Worm (Caenorhabditis elegans) whole organism, L4 larva: ENCODE measurements around the gene ttr-48.
A peak's percentile ranks its signal among the peaks of the same experiment; 100 is the strongest.

ENCODE experiments used
- D1046.2 ChIP-seq: fragments of 200-800 bp; sonication (Bioruptor generic); IDR thresholded peaks from 2 replicates; pipeline ENCODE4 v1.3.6; 2022; ENCODE audit warnings: missing genetic modification characterization, missing compliant biosample characterization
- F26F4.8 ChIP-seq: fragments of 200-800 bp; sonication (Bioruptor generic); conservative IDR thresholded peaks from 2 replicates; pipeline ENCODE4 v1.3.6; 2022; ENCODE audit warnings: missing genetic modification characterization, missing compliant biosample characterization
- F37D6.2 ChIP-seq: sonication (generic microtip); optimal IDR thresholded peaks from 2 replicates; lab custom pipeline; 2016; ENCODE audit warnings: mild to moderate bottlenecking, missing genetic modification characterization, missing compliant biosample characterization
- R02D3.7 ChIP-seq: fragments of 150-350 bp; sonication (generic microtip); optimal IDR thresholded peaks from 3 replicates; lab custom pipeline; 2014; ENCODE audit warnings: missing biosample characterization, missing genetic modification characterization
- Y48G9A.11 ChIP-seq: fragments of 200-800 bp; sonication (Bioruptor generic); IDR thresholded peaks from 2 replicates; pipeline ENCODE4 v1.3.6; 2022; ENCODE audit warnings: missing genetic modification reagents, missing genetic modification characterization, missing compliant biosample characterization
- aha-1 ChIP-seq: fragments of 150-350 bp; peaks from one replicate; lab custom pipeline; 2014; ENCODE audit warnings: missing biosample characterization, missing genetic modification characterization
- arid-1 ChIP-seq: fragments of 200-800 bp; sonication (Bioruptor generic); conservative IDR thresholded peaks from 2 replicates; pipeline ENCODE4 v1.3.6; 2022; ENCODE audit warnings: missing genetic modification reagents, missing genetic modification characterization, missing compliant biosample characterization
- ceh-20 ChIP-seq: fragments of 200-800 bp; sonication (Bioruptor generic); IDR thresholded peaks from 2 replicates; pipeline ENCODE4 v1.3.6; 2022; ENCODE audit warnings: missing genetic modification reagents, missing genetic modification characterization, missing compliant biosample characterization
- ceh-28 ChIP-seq: fragments of 150-350 bp; optimal IDR thresholded peaks from 2 replicates; lab custom pipeline; 2014; ENCODE audit warnings: missing biosample characterization, missing genetic modification reagents, missing genetic modification characterization
- ceh-44 ChIP-seq: fragments of 200-800 bp; sonication (Bioruptor generic); IDR thresholded peaks from 2 replicates; pipeline ENCODE4 v1.3.6; 2022; ENCODE audit warnings: missing genetic modification reagents, missing genetic modification characterization, missing compliant biosample characterization
- ceh-82 ChIP-seq: sonication (generic microtip); optimal IDR thresholded peaks from 2 replicates; lab custom pipeline; 2017; ENCODE audit warnings: missing biosample characterization, missing genetic modification characterization
- ctbp-1 ChIP-seq: fragments of 200-800 bp; sonication (Bioruptor generic); IDR thresholded peaks from 2 replicates; pipeline ENCODE4 v1.3.6; 2022; ENCODE audit warnings: missing genetic modification reagents, missing genetic modification characterization, missing compliant biosample characterization
- daf-16 ChIP-seq, 3 experiments: sonication (generic microtip); optimal IDR thresholded peaks; 2 replicates each; lab custom pipeline; 2016 to 2017; ENCODE audit warnings: missing genetic modification characterization in 3 of 3, missing genetic modification reagents in 3 of 3, mild to moderate bottlenecking in 2 of 3, missing compliant biosample characterization in 2 of 3, missing biosample characterization in 1 of 3, moderate library complexity in 1 of 3
- daf-19 ChIP-seq: fragments of 200-800 bp; sonication (Bioruptor generic); conservative IDR thresholded peaks from 2 replicates; pipeline ENCODE4 v1.3.6; 2022; ENCODE audit warnings: missing genetic modification characterization, missing compliant biosample characterization
- dmd-6 ChIP-seq: fragments of 200-800 bp; sonication (Bioruptor generic); IDR thresholded peaks from 2 replicates; pipeline ENCODE4 v1.3.6; 2022; ENCODE audit warnings: missing genetic modification reagents, missing genetic modification characterization, missing compliant biosample characterization
- dmd-9 ChIP-seq: fragments of 200-800 bp; sonication (Bioruptor generic); IDR thresholded peaks from 2 replicates; pipeline ENCODE4 v1.3.6; 2022; ENCODE audit warnings: missing genetic modification reagents, missing genetic modification characterization, missing compliant biosample characterization
- duxl-1 ChIP-seq: sonication (generic microtip); optimal IDR thresholded peaks from 2 replicates; lab custom pipeline; 2016; ENCODE audit warnings: mild to moderate bottlenecking, missing genetic modification characterization, moderate library complexity, missing compliant biosample characterization; ENCODE audit not compliant: poor library complexity
- dve-1 ChIP-seq: sonication (generic microtip); optimal IDR thresholded peaks from 2 replicates; lab custom pipeline; 2017; ENCODE audit warnings: antibody characterized with exemption, mild to moderate bottlenecking, missing genetic modification characterization, missing compliant biosample characterization; ENCODE audit not compliant: insufficient read depth
- egl-43 ChIP-seq: fragments of 200-800 bp; sonication (Bioruptor generic); IDR thresholded peaks from 2 replicates; pipeline ENCODE4 v1.3.6; 2022; ENCODE audit warnings: missing genetic modification reagents, missing genetic modification characterization, missing compliant biosample characterization
- fos-1 ChIP-seq: fragments of 150-350 bp; optimal IDR thresholded peaks from 2 replicates; lab custom pipeline; 2014; ENCODE audit warnings: missing biosample characterization, missing genetic modification characterization
- gei-8 ChIP-seq: fragments of 200-800 bp; sonication (Bioruptor generic); optimal IDR thresholded peaks from 2 replicates; lab custom pipeline; 2018; ENCODE audit warnings: mild to moderate bottlenecking, missing genetic modification characterization, missing compliant biosample characterization
- hlh-11 ChIP-seq: fragments of 200-800 bp; sonication (Bioruptor generic); optimal IDR thresholded peaks from 2 replicates; lab custom pipeline; 2018; ENCODE audit warnings: mild to moderate bottlenecking, missing genetic modification characterization, missing compliant biosample characterization
- hmg-1.1 ChIP-seq: fragments of 200-800 bp; sonication (Bioruptor generic); IDR thresholded peaks from 2 replicates; pipeline ENCODE4 v1.3.6; 2022; ENCODE audit warnings: missing genetic modification reagents, missing genetic modification characterization, missing compliant biosample characterization
- jun-1 ChIP-seq: fragments of 150-350 bp; optimal IDR thresholded peaks from 2 replicates; lab custom pipeline; 2014; ENCODE audit warnings: missing biosample characterization, missing genetic modification reagents, missing genetic modification characterization
- lin-1 ChIP-seq: fragments of 200-800 bp; sonication (Bioruptor generic); IDR thresholded peaks from 2 replicates; pipeline ENCODE4 v1.3.6; 2022; ENCODE audit warnings: missing genetic modification reagents, missing genetic modification characterization, missing compliant biosample characterization
- lin-38 ChIP-seq: fragments of 200-800 bp; sonication (Bioruptor generic); IDR thresholded peaks from 2 replicates; pipeline ENCODE4 v1.3.6; 2022; ENCODE audit warnings: missing genetic modification reagents, missing genetic modification characterization, missing compliant biosample characterization
- lin-39 ChIP-seq: fragments of 150-350 bp; optimal IDR thresholded peaks from 2 replicates; lab custom pipeline; 2014; ENCODE audit warnings: missing biosample characterization, missing genetic modification reagents, missing genetic modification characterization
- lir-3 ChIP-seq: sonication (generic microtip); optimal IDR thresholded peaks from 2 replicates; lab custom pipeline; 2016; ENCODE audit warnings: mild to moderate bottlenecking, missing genetic modification characterization, missing compliant biosample characterization
- mdl-1 ChIP-seq, 2 experiments: fragments of 150-350 bp in 1 of 2; sonication (generic microtip) in 1 of 2; optimal IDR thresholded peaks; 2 replicates each; lab custom pipeline; 2014 to 2017; ENCODE audit warnings: missing biosample characterization in 2 of 2, missing genetic modification characterization in 2 of 2
- mdt-29 ChIP-seq: fragments of 200-800 bp; sonication (Bioruptor generic); IDR thresholded peaks from 2 replicates; pipeline ENCODE4 v1.3.6; 2022; ENCODE audit warnings: missing genetic modification reagents, missing genetic modification characterization, missing compliant biosample characterization
- mep-1 ChIP-seq: fragments of 150-350 bp; sonication (generic microtip); optimal IDR thresholded peaks from 3 replicates; lab custom pipeline; 2014; ENCODE audit warnings: missing biosample characterization, missing genetic modification characterization
- nhr-10 ChIP-seq: fragments of 150-350 bp; optimal IDR thresholded peaks from 2 replicates; lab custom pipeline; 2014; ENCODE audit warnings: missing biosample characterization, missing genetic modification characterization
- nhr-102 ChIP-seq: sonication (generic microtip); optimal IDR thresholded peaks from 2 replicates; lab custom pipeline; 2016; ENCODE audit warnings: mild to moderate bottlenecking, missing genetic modification characterization, moderate library complexity, missing compliant biosample characterization
- nhr-11 ChIP-seq: fragments of 150-350 bp; optimal IDR thresholded peaks from 2 replicates; lab custom pipeline; 2014; ENCODE audit warnings: missing biosample characterization, missing genetic modification characterization
- nhr-111 ChIP-seq: fragments of 200-800 bp; sonication (Bioruptor generic); optimal IDR thresholded peaks from 2 replicates; lab custom pipeline; 2018; ENCODE audit warnings: mild to moderate bottlenecking, missing genetic modification characterization, missing compliant biosample characterization
- nhr-237 ChIP-seq: sonication (generic microtip); optimal IDR thresholded peaks from 2 replicates; lab custom pipeline; 2017; ENCODE audit warnings: missing biosample characterization, missing genetic modification characterization
- nhr-48 ChIP-seq: sonication (generic microtip); optimal IDR thresholded peaks from 2 replicates; lab custom pipeline; 2016; ENCODE audit warnings: mild to moderate bottlenecking, missing genetic modification characterization, missing compliant biosample characterization
- nhr-6 ChIP-seq: fragments of 150-350 bp; optimal IDR thresholded peaks from 2 replicates; lab custom pipeline; 2014; ENCODE audit warnings: missing biosample characterization, missing genetic modification characterization
- pha-4 ChIP-seq, 2 experiments: fragments of 150-350 bp in 1 of 2; fragments of 200-800 bp in 1 of 2; sonication (Bioruptor generic) in 1 of 2; IDR thresholded peaks in 1 of 2; optimal IDR thresholded peaks in 1 of 2; 2 replicates each; pipeline versions ENCODE4 v1.3.6 to Lab custom; 2014 to 2022; ENCODE audit warnings: missing genetic modification characterization in 2 of 2, missing genetic modification reagents in 2 of 2, missing biosample characterization in 1 of 2, missing compliant biosample characterization in 1 of 2
- rbr-2 ChIP-seq: sonication (generic microtip); optimal IDR thresholded peaks from 2 replicates; lab custom pipeline; 2016; ENCODE audit warnings: missing genotype, missing genetic modification characterization, missing compliant biosample characterization
- saeg-2 ChIP-seq: fragments of 200-800 bp; sonication (Bioruptor generic); IDR thresholded peaks from 2 replicates; pipeline ENCODE4 v1.3.6; 2022; ENCODE audit warnings: missing genetic modification reagents, missing genetic modification characterization, missing compliant biosample characterization
- sdz-12 ChIP-seq: fragments of 200-800 bp; sonication (Bioruptor generic); optimal IDR thresholded peaks from 2 replicates; lab custom pipeline; 2018; ENCODE audit warnings: mild to moderate bottlenecking, missing genetic modification characterization, missing compliant biosample characterization
- snpc-1.2 ChIP-seq: fragments of 200-800 bp; sonication (Bioruptor generic); IDR thresholded peaks from 2 replicates; pipeline ENCODE4 v1.3.6; 2022; ENCODE audit warnings: missing genetic modification reagents, missing genetic modification characterization, missing compliant biosample characterization
- spr-1 ChIP-seq: sonication (generic microtip); optimal IDR thresholded peaks from 2 replicates; lab custom pipeline; 2016; ENCODE audit warnings: mild to moderate bottlenecking, missing genetic modification characterization, missing compliant biosample characterization
- tra-1 ChIP-seq: fragments of 200-800 bp; sonication (Bioruptor generic); IDR thresholded peaks from 2 replicates; pipeline ENCODE4 v1.3.6; 2022; ENCODE audit warnings: missing genetic modification reagents, missing genetic modification characterization, missing compliant biosample characterization
- unc-130 ChIP-seq: sonication (generic microtip); optimal IDR thresholded peaks from 2 replicates; lab custom pipeline; 2016; ENCODE audit warnings: missing genetic modification reagents, missing genetic modification characterization, missing compliant biosample characterization
- unc-39 ChIP-seq: sonication (generic microtip); optimal IDR thresholded peaks from 2 replicates; lab custom pipeline; 2017; ENCODE audit warnings: missing biosample characterization, missing genetic modification characterization
- vab-7 ChIP-seq: fragments of 200-800 bp; sonication (Bioruptor generic); IDR thresholded peaks from 2 replicates; pipeline ENCODE4 v1.3.6; 2022; ENCODE audit warnings: missing genetic modification reagents, missing genetic modification characterization, missing compliant biosample characterization
- zfp-3 ChIP-seq: fragments of 200-800 bp; sonication (Bioruptor generic); conservative IDR thresholded peaks from 2 replicates; pipeline ENCODE4 v1.3.6; 2022; ENCODE audit warnings: missing genetic modification reagents, missing genetic modification characterization, missing compliant biosample characterization

ttr-48 gene

DNA sequence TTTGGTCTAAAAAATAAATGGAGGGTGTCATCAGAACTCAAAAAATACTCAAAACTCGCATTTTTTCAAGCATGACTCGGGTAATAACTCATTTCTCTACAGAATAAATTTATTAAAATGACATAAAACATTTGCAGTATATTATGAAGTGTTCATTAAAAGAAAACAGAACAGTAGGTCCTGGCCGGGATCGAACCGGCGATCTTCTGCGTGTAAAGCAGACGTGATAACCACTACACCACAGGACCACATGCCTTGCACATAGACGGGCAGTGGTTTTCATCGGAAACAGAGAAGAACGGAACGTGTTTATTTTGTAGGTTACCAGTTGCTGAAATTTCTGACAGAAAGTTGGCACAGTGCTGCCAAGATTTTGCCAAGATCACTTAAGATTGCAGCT, 48.9 kb downstream of the ttr-48 start:
- 0 out of 2 replicates have a peak, but pooled peaks have one; percentile 27 for TF ChIP-seq Y48G9A.11 (GFP tag; lab: Robert Waterston, UW)
- peak; percentile 96 for TF ChIP-seq aha-1
- TF ChIP-seq ceh-20, result 0 out of 2 replicates have a peak, but pooled peaks have one; percentile 10
- TF ChIP-seq jun-1, result no peak
- TF ChIP-seq unc-39 (tag; lab: Kevin White, UChicago), result no peak
- TF ChIP-seq pha-4 (GFP tag; IDR thresholded peaks at IDR 0.05; lab: Robert Waterston, UW), result peak; percentile 71; the same call in 1 of the 2 replicates
- no peak for TF ChIP-seq pha-4 (tag; optimal IDR thresholded peaks at IDR 0.05; lab: Kevin White, UChicago)
- TF ChIP-seq lir-3 (tag; lab: Kevin White, UChicago), result peak; percentile 50
- no peak for TF ChIP-seq R02D3.7 (tag; lab: Kevin White, UChicago)
- TF ChIP-seq daf-19 (GFP tag; lab: Robert Waterston, UW), result 0 out of 2 replicates have a peak, but pooled peaks have one; percentile 61
- peak; percentile 20 for TF ChIP-seq unc-130 (GFP tag; lab: Kevin White, UChicago)
- no peak for TF ChIP-seq nhr-111 (GFP tag; lab: Kevin White, UChicago)
- no peak for TF ChIP-seq ceh-82 (tag; lab: Kevin White, UChicago)
- TF ChIP-seq spr-1 (tag; lab: Kevin White, UChicago), result no peak
- TF ChIP-seq dmd-9 (GFP tag; lab: Robert Waterston, UW), result 0 out of 2 replicates have a peak, but pooled peaks have one; percentile 13
- peak; percentile 76 for TF ChIP-seq egl-43 (GFP tag; lab: Robert Waterston, UW)
- TF ChIP-seq nhr-48, result peak; percentile 12
- TF ChIP-seq vab-7 (GFP tag; lab: Robert Waterston, UW), result peak; percentile 81
- no peak for TF ChIP-seq nhr-11 (tag; lab: Kevin White, UChicago)
- peak; percentile 75 for TF ChIP-seq tra-1 (GFP tag; lab: Robert Waterston, UW)
- no peak for TF ChIP-seq ctbp-1
- peak; percentile 54 for TF ChIP-seq nhr-6 (tag; lab: Kevin White, UChicago)
- TF ChIP-seq fos-1 (tag; lab: Kevin White, UChicago), result no peak
- peak; percentile 83 for TF ChIP-seq snpc-1.2 (GFP tag; lab: Robert Waterston, UW)
- peak in 1 of 2 experiments; percentile 22 for TF ChIP-seq daf-16 (GFP tag; optimal IDR thresholded peaks at IDR 0.05; lab: Kevin White, UChicago)
- peak; percentile 81 for TF ChIP-seq daf-16 (tag; optimal IDR thresholded peaks at IDR 0.05; lab: Kevin White, UChicago)
- TF ChIP-seq ceh-28 (tag; lab: Kevin White, UChicago), result no peak
- TF ChIP-seq mdt-29, result peak; percentile 57; the same call in 1 of the 2 replicates
- peak; percentile 74; the same call in 1 of the 2 replicates for TF ChIP-seq lin-1
- TF ChIP-seq lin-38 (GFP tag; lab: Robert Waterston, UW), result no peak; the same call in 1 of the 2 replicates
- peak; percentile 7 for TF ChIP-seq rbr-2
- TF ChIP-seq nhr-102 (tag; lab: Kevin White, UChicago), result peak; percentile 32
- TF ChIP-seq mdl-1 (tag; optimal IDR thresholded peaks at IDR 0.05; lab: Kevin White, UChicago), result no peak
- peak; percentile 63; the same call in 1 of the 2 replicates for TF ChIP-seq D1046.2 (GFP tag; lab: Robert Waterston, UW)
- TF ChIP-seq lin-39, result no peak
- TF ChIP-seq F37D6.2 (tag; lab: Kevin White, UChicago), result no peak
- no peak for TF ChIP-seq saeg-2 (GFP tag; lab: Robert Waterston, UW)
- peak; percentile 56 for TF ChIP-seq mep-1 (tag; lab: Kevin White, UChicago)
- no peak for TF ChIP-seq nhr-10 (tag; lab: Kevin White, UChicago)
- peak; percentile 72 for TF ChIP-seq dve-1 (tag; lab: Kevin White, UChicago)
- no peak for TF ChIP-seq nhr-237
- TF ChIP-seq dmd-6 (GFP tag; lab: Robert Waterston, UW), result peak; percentile 54
- no peak for TF ChIP-seq ceh-44 (GFP tag; lab: Robert Waterston, UW)
- TF ChIP-seq hmg-1.1 (GFP tag; lab: Robert Waterston, UW), result no peak; the same call in 1 of the 2 replicates
- TF ChIP-seq hlh-11, result peak; percentile 20
- peak; percentile 75 for TF ChIP-seq duxl-1
- TF ChIP-seq sdz-12 (GFP tag; lab: Kevin White, UChicago), result no peak
- peak; percentile 28 for TF ChIP-seq gei-8 (GFP tag; lab: Kevin White, UChicago)
- TF ChIP-seq F26F4.8, result peak; percentile 36; the same call in 1 of the 2 replicates
- TF ChIP-seq arid-1, result 0 out of 2 replicates have a peak, but pooled peaks have one; percentile 26
- TF ChIP-seq zfp-3, result 0 out of 2 replicates have a peak, but pooled peaks have one; percentile 43
